Worm (Caenorhabditis elegans) whole organism, L1 larva: ENCODE data around the gene tra-3.

Source experiments
- Y116A8C.19 ChIP-seq: sonication (generic microtip); optimal IDR thresholded peaks from 2 replicates; lab custom pipeline; 2016; ENCODE audit warnings: missing compliant biosample characterization, missing genetic modification characterization, borderline replicate concordance
- alr-1 ChIP-seq: fragments of 200-800 bp; sonication (Bioruptor generic); optimal IDR thresholded peaks from 2 replicates; lab custom pipeline; 2018; ENCODE audit warnings: borderline replicate concordance, mild to moderate bottlenecking, missing genetic modification characterization, missing compliant biosample characterization
- ama-1 ChIP-seq: fragments of 150-350 bp; optimal IDR thresholded peaks from 2 replicates; lab custom pipeline; 2014
- blmp-1 ChIP-seq: fragments of 150-350 bp; optimal IDR thresholded peaks from 2 replicates; lab custom pipeline; 2014; ENCODE audit warnings: missing biosample characterization, missing genetic modification characterization
- ceh-8 ChIP-seq: fragments of 200-800 bp; sonication (Bioruptor generic); optimal IDR thresholded peaks from 2 replicates; lab custom pipeline; 2018; ENCODE audit warnings: mild to moderate bottlenecking, missing genetic modification characterization, moderate library complexity, missing compliant biosample characterization
- ceh-82 ChIP-seq, 3 experiments: fragments of 150-350 bp in 1 of 3; sonication (generic microtip) in 2 of 3; optimal IDR thresholded peaks; 2 replicates each; lab custom pipeline; 2014 to 2017; ENCODE audit warnings: missing biosample characterization in 3 of 3, missing genetic modification characterization in 3 of 3
- ceh-90 ChIP-seq: sonication (generic microtip); optimal IDR thresholded peaks from 2 replicates; lab custom pipeline; 2016; ENCODE audit warnings: missing genetic modification characterization, missing compliant biosample characterization
- ces-1 ChIP-seq: fragments of 150-350 bp; optimal IDR thresholded peaks from 2 replicates; lab custom pipeline; 2014; ENCODE audit warnings: missing biosample characterization, missing genetic modification reagents, missing genetic modification characterization
- dpl-1 ChIP-seq, 3 experiments: fragments of 150-350 bp in 2 of 3; sonication (generic microtip) in 1 of 3; optimal IDR thresholded peaks; 2 replicates each; lab custom pipeline; 2014 to 2017; ENCODE audit warnings: missing biosample characterization in 3 of 3, missing genetic modification characterization in 3 of 3, missing genetic modification reagents in 3 of 3
- efl-3 ChIP-seq: fragments of 200-800 bp; sonication (Bioruptor generic); optimal IDR thresholded peaks from 2 replicates; lab custom pipeline; 2018; ENCODE audit warnings: mild to moderate bottlenecking, missing genetic modification characterization, missing compliant biosample characterization
- elt-3 ChIP-seq, 6 experiments: fragments of 150-350 bp in 1 of 6; sonication (generic microtip); optimal IDR thresholded peaks; 2 replicates each; lab custom pipeline; 2017 to 2018; ENCODE audit warnings: missing biosample characterization in 6 of 6, missing genetic modification characterization in 6 of 6, inconsistent platforms in 1 of 6
- fkh-10 ChIP-seq: sonication (generic microtip); optimal IDR thresholded peaks from 2 replicates; lab custom pipeline; 2017; ENCODE audit warnings: missing biosample characterization, missing genetic modification reagents, missing genetic modification characterization
- fkh-4 ChIP-seq: sonication (generic microtip); optimal IDR thresholded peaks from 2 replicates; lab custom pipeline; 2016; ENCODE audit warnings: missing compliant biosample characterization, missing genetic modification characterization, borderline replicate concordance
- fkh-8 ChIP-seq: sonication (generic microtip); optimal IDR thresholded peaks from 2 replicates; lab custom pipeline; 2016; ENCODE audit warnings: mild to moderate bottlenecking, missing genetic modification characterization, missing compliant biosample characterization
- fos-1 ChIP-seq: fragments of 150-350 bp; optimal IDR thresholded peaks from 2 replicates; lab custom pipeline; 2014; ENCODE audit warnings: missing biosample characterization, missing genetic modification characterization
- grh-1 ChIP-seq: fragments of 200-800 bp; sonication (Bioruptor generic); IDR thresholded peaks from 2 replicates; pipeline ENCODE4 v1.3.6; 2022; ENCODE audit warnings: missing genetic modification reagents, missing genetic modification characterization, missing compliant biosample characterization
- hlh-17 ChIP-seq: fragments of 200-800 bp; sonication (Bioruptor generic); optimal IDR thresholded peaks from 2 replicates; lab custom pipeline; 2018; ENCODE audit warnings: missing genetic modification characterization, mild to moderate bottlenecking, missing compliant biosample characterization, moderate library complexity, borderline replicate concordance
- hlh-4 ChIP-seq: sonication (generic microtip); optimal IDR thresholded peaks from 2 replicates; lab custom pipeline; 2016; ENCODE audit warnings: mild to moderate bottlenecking, missing genetic modification characterization, missing compliant biosample characterization
- hpl-2 ChIP-seq: fragments of 150-350 bp; optimal IDR thresholded peaks from 2 replicates; lab custom pipeline; 2014; ENCODE audit warnings: missing biosample characterization, missing genetic modification reagents, missing genetic modification characterization
- irx-1 ChIP-seq: sonication (generic microtip); optimal IDR thresholded peaks from 2 replicates; lab custom pipeline; 2016; ENCODE audit warnings: missing genetic modification characterization, missing compliant biosample characterization
- lin-13 ChIP-seq: fragments of 150-350 bp; optimal IDR thresholded peaks from 2 replicates; lab custom pipeline; 2014; ENCODE audit warnings: missing biosample characterization, missing genetic modification reagents, missing genetic modification characterization
- lin-14 ChIP-seq: fragments of 200-800 bp; sonication (Bioruptor generic); optimal IDR thresholded peaks from 2 replicates; lab custom pipeline; 2018; ENCODE audit warnings: mild to moderate bottlenecking, missing genetic modification characterization, moderate library complexity, missing compliant biosample characterization
- lin-15B ChIP-seq: fragments of 150-350 bp; sonication (generic microtip); optimal IDR thresholded peaks from 3 replicates; lab custom pipeline; 2014; ENCODE audit warnings: missing biosample characterization, missing genetic modification characterization
- mab-9 ChIP-seq: fragments of 200-800 bp; sonication (Bioruptor generic); IDR thresholded peaks from 2 replicates; pipeline ENCODE4 v1.3.6; 2022; ENCODE audit warnings: missing genetic modification reagents, missing genetic modification characterization, missing compliant biosample characterization
- mep-1 ChIP-seq: fragments of 150-350 bp; optimal IDR thresholded peaks from 2 replicates; lab custom pipeline; 2014; ENCODE audit warnings: missing biosample characterization, missing genetic modification characterization
- nhr-11 ChIP-seq: fragments of 150-350 bp; optimal IDR thresholded peaks from 2 replicates; lab custom pipeline; 2014; ENCODE audit warnings: missing biosample characterization, missing genetic modification characterization
- nhr-12 ChIP-seq: sonication (generic microtip); optimal IDR thresholded peaks from 2 replicates; lab custom pipeline; 2017; ENCODE audit warnings: missing biosample characterization, missing genetic modification characterization
- nhr-19 ChIP-seq: fragments of 200-800 bp; sonication (Bioruptor generic); conservative IDR thresholded peaks from 2 replicates; pipeline ENCODE4 v1.3.6; 2022; ENCODE audit warnings: missing genetic modification characterization, missing compliant biosample characterization
- nhr-20 ChIP-seq: sonication (generic microtip); optimal IDR thresholded peaks from 2 replicates; lab custom pipeline; 2016; ENCODE audit warnings: mild to moderate bottlenecking, missing genetic modification characterization, missing compliant biosample characterization
- nhr-237 ChIP-seq: fragments of 150-350 bp; optimal IDR thresholded peaks from 2 replicates; lab custom pipeline; 2014; ENCODE audit warnings: missing biosample characterization, missing genetic modification characterization
- nhr-28 ChIP-seq: fragments of 150-350 bp; optimal IDR thresholded peaks from 2 replicates; lab custom pipeline; 2014; ENCODE audit warnings: missing biosample characterization, missing genetic modification characterization
- nhr-47 ChIP-seq: sonication (generic microtip); optimal IDR thresholded peaks from 2 replicates; lab custom pipeline; 2016; ENCODE audit warnings: mild to moderate bottlenecking, missing genetic modification characterization, moderate library complexity, missing compliant biosample characterization
- nhr-77 ChIP-seq: fragments of 150-350 bp; optimal IDR thresholded peaks from 2 replicates; lab custom pipeline; 2014; ENCODE audit warnings: missing biosample characterization, missing genetic modification characterization
- nhr-85 ChIP-seq: sonication (generic microtip); peaks from one replicate; lab custom pipeline; 2016; ENCODE audit warnings: missing genetic modification characterization, inconsistent platforms, missing compliant biosample characterization
- rnt-1 ChIP-seq: sonication (generic microtip); optimal IDR thresholded peaks from 2 replicates; lab custom pipeline; 2016; ENCODE audit warnings: mild to moderate bottlenecking, missing genetic modification characterization, moderate library complexity, missing compliant biosample characterization
- snu-23 ChIP-seq: sonication (generic microtip); optimal IDR thresholded peaks from 2 replicates; lab custom pipeline; 2016; ENCODE audit warnings: missing genetic modification characterization, missing compliant biosample characterization
- sox-4 ChIP-seq: sonication (generic microtip); optimal IDR thresholded peaks from 2 replicates; lab custom pipeline; 2016; ENCODE audit warnings: missing genetic modification characterization, missing compliant biosample characterization
- sptf-1 ChIP-seq: fragments of 150-350 bp; optimal IDR thresholded peaks from 2 replicates; lab custom pipeline; 2014; ENCODE audit warnings: missing biosample characterization, missing genetic modification characterization
- sup-37 ChIP-seq: fragments of 200-800 bp; sonication (Bioruptor generic); optimal IDR thresholded peaks from 2 replicates; lab custom pipeline; 2018; ENCODE audit warnings: mild to moderate bottlenecking, missing genetic modification characterization, missing compliant biosample characterization
- swsn-7 ChIP-seq: sonication (generic microtip); optimal IDR thresholded peaks from 2 replicates; lab custom pipeline; 2016; ENCODE audit warnings: missing genetic modification characterization, missing compliant biosample characterization
- tbx-2 ChIP-seq: sonication (generic microtip); optimal IDR thresholded peaks from 2 replicates; lab custom pipeline; 2016; ENCODE audit warnings: missing genetic modification characterization, missing compliant biosample characterization
- unc-130 ChIP-seq: fragments of 150-350 bp; optimal IDR thresholded peaks from 2 replicates; lab custom pipeline; 2017; ENCODE audit warnings: missing biosample characterization, missing genetic modification characterization, inconsistent platforms
- unc-30 ChIP-seq: sonication (generic microtip); optimal IDR thresholded peaks from 2 replicates; lab custom pipeline; 2017; ENCODE audit warnings: missing biosample characterization, missing genetic modification characterization
- unc-86 ChIP-seq: sonication (generic microtip); optimal IDR thresholded peaks from 2 replicates; lab custom pipeline; 2016; ENCODE audit warnings: missing genetic modification characterization, missing compliant biosample characterization
- xbp-1 ChIP-seq: sonication (generic microtip); optimal IDR thresholded peaks from 2 replicates; lab custom pipeline; 2016; ENCODE audit warnings: missing genetic modification characterization, missing compliant biosample characterization
- zip-4 ChIP-seq: fragments of 200-800 bp; sonication (Bioruptor generic); optimal IDR thresholded peaks from 2 replicates; lab custom pipeline; 2018; ENCODE audit warnings: mild to moderate bottlenecking, missing genetic modification characterization, moderate library complexity, missing compliant biosample characterization

Gene tra-3

ce11 chrIV:14469013-14469412, 25.0 kb upstream of the tra-3 start:
- no peak for TF ChIP-seq blmp-1 (tag; lab: Kevin White, UChicago)

- TF ChIP-seq dpl-1 (GFP tag; optimal IDR thresholded peaks at IDR 0.05; lab: Kevin White, UChicago) (no peak), nhr-77 (tag; lab: Kevin White, UChicago) (no peak), hlh-17 (no peak), fkh-4 (tag; lab: Kevin White, UChicago) (no peak), unc-86 (tag; lab: Kevin White, UChicago) (no peak), nhr-11 (tag; lab: Kevin White, UChicago) (no peak), fkh-8 (tag; lab: Kevin White, UChicago) (no peak), hpl-2 (no peak), sup-37 (no peak), fkh-10 (no peak), swsn-7 (tag; lab: Kevin White, UChicago) (no peak)
These were observed 22.9 kb upstream of the tra-3 start for ce11 chrIV:14466837-14467236.

ce11 chrIV:14466048-14466447, 22.1 kb upstream of the tra-3 start:
- TF ChIP-seq nhr-77 (tag; lab: Kevin White, UChicago) (no peak), nhr-20 (tag; lab: Kevin White, UChicago) (no peak), ama-1 (no peak), lin-13 (GFP tag; lab: Kevin White, UChicago) (no peak), mab-9 (GFP tag; lab: Robert Waterston, UW) (no peak), fos-1 (tag; lab: Kevin White, UChicago) (no peak), tbx-2 (no peak), sox-4 (tag; lab: Kevin White, UChicago) (no peak), alr-1 (tag; lab: Kevin White, UChicago) (no peak), nhr-237 (tag; lab: Kevin White, UChicago) (no peak), nhr-28 (tag; lab: Kevin White, UChicago) (no peak), zip-4 (no peak), ces-1 (GFP tag; lab: Kevin White, UChicago) (no peak)

- TF ChIP-seq nhr-85 (tag; lab: Kevin White, UChicago) (peak; percentile 98), hlh-4 (no peak), nhr-11 (tag; lab: Kevin White, UChicago) (peak; percentile 94), elt-3 (tag; optimal IDR thresholded peaks at IDR 0.05; lab: Kevin White, UChicago) (peak in 4 of 6 experiments; percentile 47 to 99 (median 92)), nhr-20 (tag; lab: Kevin White, UChicago) (peak; percentile 98), lin-14 (peak; percentile 97), mep-1 (peak; percentile 97), nhr-237 (tag; lab: Kevin White, UChicago) (peak; percentile 97), blmp-1 (tag; lab: Kevin White, UChicago) (peak; percentile 87), unc-30 (tag; lab: Kevin White, UChicago) (peak; percentile 86), dpl-1 (GFP tag; optimal IDR thresholded peaks at IDR 0.05; lab: Kevin White, UChicago) (peak; percentile 100), sptf-1 (tag; lab: Kevin White, UChicago) (no peak), nhr-47 (tag; lab: Kevin White, UChicago) (peak; percentile 98), grh-1 (GFP tag; lab: Robert Waterston, UW) (peak; percentile 90), hlh-17 (no peak), ces-1 (GFP tag; lab: Kevin White, UChicago) (peak; percentile 31), unc-130 (tag; lab: Kevin White, UChicago) (peak; percentile 97), ceh-8 (GFP tag; lab: Kevin White, UChicago) (peak; percentile 97), ceh-90 (tag; lab: Kevin White, UChicago) (peak; percentile 65), xbp-1 (peak; percentile 97), rnt-1 (tag; lab: Kevin White, UChicago) (peak; percentile 96), Y116A8C.19 (tag; lab: Kevin White, UChicago) (no peak), sup-37 (peak; percentile 64), nhr-77 (tag; lab: Kevin White, UChicago) (peak; percentile 96), ceh-82 (tag; optimal IDR thresholded peaks at IDR 0.05; lab: Kevin White, UChicago) (peak; percentile 97 to 99 (median 98)), tbx-2 (peak; percentile 97), irx-1 (tag; lab: Kevin White, UChicago) (peak; percentile 93), lin-15B (tag; lab: Kevin White, UChicago) (peak; percentile 98), efl-3 (GFP tag; lab: Kevin White, UChicago) (no peak), nhr-19 (GFP tag; lab: Robert Waterston, UW) (peak; percentile 96), nhr-12 (tag; lab: Kevin White, UChicago) (no peak), sox-4 (tag; lab: Kevin White, UChicago) (peak; percentile 84), ama-1 (peak; percentile 68), snu-23 (peak; percentile 99)
These were observed 20.1 kb upstream of the tra-3 start, which contains the start of gene dld-1 for ce11 chrIV:14464065-14464567. Gene dld-1, plus strand, starts transcription at chrIV:14464517.
